Fruit fly (Drosophila melanogaster): ENCODE results near the gene CG3795.
A peak's percentile ranks its signal among the peaks of the same experiment; 100 is the strongest.

CG3795 gene

dm6 chrX:1660269-1660668 is 49.7 kb downstream of the CG3795 start:
- TF ChIP-seq HLH106 (tag; optimal IDR thresholded peaks at IDR 0.05) = no peak
- peak; percentile 29 for TF ChIP-seq Dfd (GFP tag; optimal IDR thresholded peaks at IDR 0.05)
